Worm (Caenorhabditis elegans): ENCODE data around the gene T06C12.11.

DNA sequence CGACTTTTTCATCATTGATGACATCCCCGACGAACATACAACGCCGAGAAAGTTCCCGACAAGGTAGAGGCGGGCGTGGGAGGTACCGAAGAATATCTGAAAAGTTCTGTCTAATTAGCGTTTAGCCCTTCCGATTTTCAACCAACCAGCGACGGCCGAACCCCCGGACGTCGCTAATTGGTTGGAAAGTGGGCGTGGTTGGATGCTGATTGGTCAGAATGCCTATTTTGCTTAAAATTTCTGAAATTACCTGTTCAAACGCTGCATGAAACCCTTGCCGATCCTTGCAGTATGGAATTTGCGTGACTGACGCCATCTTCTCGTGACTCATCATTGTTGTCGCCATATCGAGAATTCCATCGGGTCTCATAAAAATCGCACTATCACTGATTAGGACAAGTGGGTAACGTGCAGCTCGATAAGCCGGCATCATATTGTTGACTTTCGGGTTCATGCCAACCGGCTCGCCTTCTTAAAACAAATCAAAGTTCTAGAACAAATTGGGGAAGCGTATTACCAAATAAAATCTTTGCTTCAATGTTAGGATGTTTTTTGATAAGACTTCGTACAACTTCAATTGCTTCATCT, 5.0 kb upstream of the T06C12.11 start:
- TF ChIP-seq snu-23 (GFP tag; optimal IDR thresholded peaks at IDR 0.05) (no peak), dsc-1 (tag; optimal IDR thresholded peaks at IDR 0.05) (no peak), lsy-2 (tag; optimal IDR thresholded peaks at IDR 0.05) (no peak), ets-5 (GFP tag; IDR thresholded peaks at IDR 0.05) (no peak), snpc-4 (tag; optimal IDR thresholded peaks at IDR 0.05) (no peak)

Measured in whole organism, L1 larva.